Fruit fly (Drosophila melanogaster): ENCODE results near the gene Spn88Ea.

dm6 chr3R:15231635-15232138 lies 25.4 kb upstream of the Spn88Ea start:
- no peak for TF ChIP-seq psq (optimal IDR thresholded peaks at IDR 0.05)
- TF ChIP-seq usp (GFP tag; optimal IDR thresholded peaks at IDR 0.05): no peak
- TF ChIP-seq CG8478 (optimal IDR thresholded peaks at IDR 0.05): no peak
- TF ChIP-seq pan (optimal IDR thresholded peaks at IDR 0.05): no peak
